Worm (Caenorhabditis elegans): ENCODE measurements around the gene tsn-1.

tsn-1 gene

DNA sequence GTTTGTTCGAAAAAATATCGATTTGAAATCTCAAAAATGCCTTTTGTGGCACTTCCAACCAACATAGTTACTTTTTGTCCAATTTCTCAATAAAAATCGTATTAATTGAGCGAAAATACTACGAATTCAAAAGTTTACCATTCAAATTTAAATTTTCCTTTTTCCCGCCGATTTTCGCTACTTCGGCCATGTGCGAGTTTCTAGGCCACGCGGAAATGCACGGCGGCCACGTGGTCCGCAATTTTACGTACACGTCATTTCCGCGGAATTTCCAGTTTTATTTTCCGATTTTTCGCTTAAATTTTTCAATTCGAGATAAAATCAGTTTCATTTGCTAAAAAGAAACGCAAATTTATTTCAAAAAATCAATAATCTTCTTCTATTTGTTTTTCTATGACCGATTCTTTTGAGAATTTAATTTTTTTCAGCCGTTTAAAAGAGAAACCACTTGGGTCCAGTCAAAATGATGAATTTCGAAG lies 33.4 kb downstream of the tsn-1 start, which contains the start of gene eas-1:
TSS of gene eas-1 (plus strand) at position 429 of the 479 bp plus-strand sequence.
- TF ChIP-seq egl-27 (tag; optimal IDR thresholded peaks at IDR 0.05) = no peak
- TF ChIP-seq F13H6.1 (tag; optimal IDR thresholded peaks at IDR 0.05) = peak; percentile 65
- peak; percentile 40 for TF ChIP-seq fos-1 (tag; optimal IDR thresholded peaks at IDR 0.05)
- TF ChIP-seq lin-11 (tag; optimal IDR thresholded peaks at IDR 0.05) = peak; percentile 41
- TF ChIP-seq snpc-4 (tag; optimal IDR thresholded peaks at IDR 0.05) = peak; percentile 28
- TF ChIP-seq elt-1 (tag; optimal IDR thresholded peaks at IDR 0.05) = no peak
- TF ChIP-seq C34F6.9 (tag; optimal IDR thresholded peaks at IDR 0.05) = peak; percentile 86
- no peak for TF ChIP-seq unc-39 (tag; optimal IDR thresholded peaks at IDR 0.05)
- no peak for TF ChIP-seq nhr-10 (tag; optimal IDR thresholded peaks at IDR 0.05)
- TF ChIP-seq lin-13 (GFP tag; optimal IDR thresholded peaks at IDR 0.05) = peak; percentile 58
- TF ChIP-seq sma-9 (GFP tag; optimal IDR thresholded peaks at IDR 0.05) = peak; percentile 87
- TF ChIP-seq sma-9 (tag; optimal IDR thresholded peaks at IDR 0.05) = no peak
- no peak for TF ChIP-seq nhr-23 (tag; optimal IDR thresholded peaks at IDR 0.05)
- no peak for TF ChIP-seq ztf-4 (tag; optimal IDR thresholded peaks at IDR 0.05)
- no peak for TF ChIP-seq dmd-4 (tag; optimal IDR thresholded peaks at IDR 0.05)
- peak; percentile 27 for TF ChIP-seq ZK546.5 (tag; optimal IDR thresholded peaks at IDR 0.05)
- no peak for TF ChIP-seq R02D3.7 (tag; optimal IDR thresholded peaks at IDR 0.05)
- no peak for TF ChIP-seq alr-1 (tag; optimal IDR thresholded peaks at IDR 0.05)
- TF ChIP-seq blmp-1 (tag; optimal IDR thresholded peaks at IDR 0.05; ENCODE audit: insufficient read depth) = peak; percentile 14
- peak; percentile 74 to 90 for TF ChIP-seq lsy-2 (tag; optimal IDR thresholded peaks at IDR 0.05)
- TF ChIP-seq nhr-21 (tag; optimal IDR thresholded peaks at IDR 0.05) = peak; percentile 60
- no peak for TF ChIP-seq unc-62 (GFP tag; optimal IDR thresholded peaks at IDR 0.05)
- TF ChIP-seq crh-2 (tag; optimal IDR thresholded peaks at IDR 0.05) = peak; percentile 95
- no peak for TF ChIP-seq ztf-1 (GFP tag; conservative IDR thresholded peaks at IDR 0.05)
- TF ChIP-seq peb-1 (tag; optimal IDR thresholded peaks at IDR 0.05) = no peak
- no peak for TF ChIP-seq aly-2 (tag; optimal IDR thresholded peaks at IDR 0.05)
- TF ChIP-seq sma-3 (GFP tag; optimal IDR thresholded peaks at IDR 0.05) = peak; percentile 75
- TF ChIP-seq ama-1 (optimal IDR thresholded peaks at IDR 0.05) = no peak
- no peak for TF ChIP-seq Y55F3AM.14 (GFP tag; optimal IDR thresholded peaks at IDR 0.05)
- peak; percentile 75 for TF ChIP-seq nhr-25 (tag; optimal IDR thresholded peaks at IDR 0.05)
- TF ChIP-seq unc-55 (GFP tag; optimal IDR thresholded peaks at IDR 0.05) = peak; percentile 84
- peak; percentile 28 for TF ChIP-seq nhr-129 (tag; optimal IDR thresholded peaks at IDR 0.05)
- no peak for TF ChIP-seq ceh-16 (tag; optimal IDR thresholded peaks at IDR 0.05)
- no peak for TF ChIP-seq nhr-11 (tag; optimal IDR thresholded peaks at IDR 0.05)
- no peak for TF ChIP-seq ztf-11 (tag; optimal IDR thresholded peaks at IDR 0.05)
- TF ChIP-seq sem-4 (tag; optimal IDR thresholded peaks at IDR 0.05) = peak; percentile 39
- peak; percentile 32 for TF ChIP-seq skn-1 (tag; optimal IDR thresholded peaks at IDR 0.05)
- no peak for TF ChIP-seq ceh-82 (tag; optimal IDR thresholded peaks at IDR 0.05)
- TF ChIP-seq nhr-12 (tag; optimal IDR thresholded peaks at IDR 0.05) = no peak
- no peak for TF ChIP-seq mbf-1 (tag; optimal IDR thresholded peaks at IDR 0.05)
- TF ChIP-seq gmeb-1 (tag; optimal IDR thresholded peaks at IDR 0.05) = peak; percentile 95
- no peak for TF ChIP-seq nhr-77 (tag; optimal IDR thresholded peaks at IDR 0.05)
- no peak for TF ChIP-seq lin-39 (tag; optimal IDR thresholded peaks at IDR 0.05)
- no peak for TF ChIP-seq nhr-6 (tag; optimal IDR thresholded peaks at IDR 0.05)
- TF ChIP-seq zag-1 (tag; optimal IDR thresholded peaks at IDR 0.05) = no peak
- no peak for TF ChIP-seq nhr-237 (tag; optimal IDR thresholded peaks at IDR 0.05)
- peak; percentile 73 to 88 for TF ChIP-seq mdl-1 (tag; optimal IDR thresholded peaks at IDR 0.05)
- TF ChIP-seq elt-3 (tag; optimal IDR thresholded peaks at IDR 0.05) = no peak
- peak; percentile 35 for TF ChIP-seq mab-5 (tag; optimal IDR thresholded peaks at IDR 0.05)

Data from whole organism, L2 larva.